Worm (Caenorhabditis elegans) whole organism, L1 larva: ENCODE data around the gene rpn-1.

ENCODE experiments used
- C04F5.9 ChIP-seq: sonication (generic microtip); optimal IDR thresholded peaks from 2 replicates; lab custom pipeline; 2016; ENCODE audit warnings: missing genetic modification characterization, missing compliant biosample characterization
- C34B4.2 ChIP-seq: sonication (generic microtip); optimal IDR thresholded peaks from 2 replicates; lab custom pipeline; 2017; ENCODE audit warnings: mild to moderate bottlenecking, missing genetic modification characterization, missing compliant biosample characterization
- F16B12.6 ChIP-seq: fragments of 150-350 bp; optimal IDR thresholded peaks from 2 replicates; lab custom pipeline; 2014; ENCODE audit warnings: missing biosample characterization, missing genetic modification characterization
- alr-1 ChIP-seq: fragments of 200-800 bp; sonication (Bioruptor generic); optimal IDR thresholded peaks from 2 replicates; lab custom pipeline; 2018; ENCODE audit warnings: borderline replicate concordance, mild to moderate bottlenecking, missing genetic modification characterization, missing compliant biosample characterization
- ama-1 ChIP-seq: fragments of 150-350 bp; optimal IDR thresholded peaks from 2 replicates; lab custom pipeline; 2014
- blmp-1 ChIP-seq: fragments of 150-350 bp; optimal IDR thresholded peaks from 2 replicates; lab custom pipeline; 2014; ENCODE audit warnings: missing biosample characterization, missing genetic modification characterization
- ceh-63 ChIP-seq: fragments of 200-800 bp; sonication (Bioruptor generic); optimal IDR thresholded peaks from 2 replicates; lab custom pipeline; 2018; ENCODE audit warnings: mild to moderate bottlenecking, missing genetic modification characterization, missing compliant biosample characterization
- ceh-88 ChIP-seq: fragments of 200-800 bp; sonication (Bioruptor generic); IDR thresholded peaks from 2 replicates; pipeline ENCODE4 v1.3.6; 2022; ENCODE audit warnings: missing genetic modification characterization, missing compliant biosample characterization
- efl-3 ChIP-seq: fragments of 200-800 bp; sonication (Bioruptor generic); optimal IDR thresholded peaks from 2 replicates; lab custom pipeline; 2018; ENCODE audit warnings: mild to moderate bottlenecking, missing genetic modification characterization, missing compliant biosample characterization
- fkh-10 ChIP-seq: sonication (generic microtip); optimal IDR thresholded peaks from 2 replicates; lab custom pipeline; 2017; ENCODE audit warnings: missing biosample characterization, missing genetic modification reagents, missing genetic modification characterization
- fkh-4 ChIP-seq: sonication (generic microtip); optimal IDR thresholded peaks from 2 replicates; lab custom pipeline; 2016; ENCODE audit warnings: missing compliant biosample characterization, missing genetic modification characterization, borderline replicate concordance
- fos-1 ChIP-seq: fragments of 150-350 bp; optimal IDR thresholded peaks from 2 replicates; lab custom pipeline; 2014; ENCODE audit warnings: missing biosample characterization, missing genetic modification characterization
- hlh-17 ChIP-seq: fragments of 200-800 bp; sonication (Bioruptor generic); optimal IDR thresholded peaks from 2 replicates; lab custom pipeline; 2018; ENCODE audit warnings: missing genetic modification characterization, mild to moderate bottlenecking, missing compliant biosample characterization, moderate library complexity, borderline replicate concordance
- hlh-4 ChIP-seq: sonication (generic microtip); optimal IDR thresholded peaks from 2 replicates; lab custom pipeline; 2016; ENCODE audit warnings: mild to moderate bottlenecking, missing genetic modification characterization, missing compliant biosample characterization
- hpl-2 ChIP-seq: fragments of 150-350 bp; optimal IDR thresholded peaks from 2 replicates; lab custom pipeline; 2014; ENCODE audit warnings: missing biosample characterization, missing genetic modification reagents, missing genetic modification characterization
- irx-1 ChIP-seq: sonication (generic microtip); optimal IDR thresholded peaks from 2 replicates; lab custom pipeline; 2016; ENCODE audit warnings: missing genetic modification characterization, missing compliant biosample characterization
- isw-1 ChIP-seq: fragments of 200-800 bp; sonication (Bioruptor generic); IDR thresholded peaks from 2 replicates; pipeline ENCODE4 v1.3.6; 2022; ENCODE audit warnings: missing genetic modification characterization, missing compliant biosample characterization
- lin-13 ChIP-seq: fragments of 150-350 bp; optimal IDR thresholded peaks from 2 replicates; lab custom pipeline; 2014; ENCODE audit warnings: missing biosample characterization, missing genetic modification reagents, missing genetic modification characterization
- lin-15B ChIP-seq: fragments of 150-350 bp; sonication (generic microtip); optimal IDR thresholded peaks from 3 replicates; lab custom pipeline; 2014; ENCODE audit warnings: missing biosample characterization, missing genetic modification characterization
- lin-35 ChIP-seq, 2 experiments: fragments of 150-350 bp; optimal IDR thresholded peaks; 2 replicates each; lab custom pipeline; 2014; ENCODE audit warnings: missing biosample characterization in 2 of 2, missing genetic modification characterization in 2 of 2, missing genetic modification reagents in 2 of 2
- lin-39 ChIP-seq: fragments of 150-350 bp; optimal IDR thresholded peaks from 2 replicates; lab custom pipeline; 2014; ENCODE audit warnings: missing biosample characterization, missing genetic modification reagents, missing genetic modification characterization
- mdl-1 ChIP-seq, 2 experiments: fragments of 150-350 bp; optimal IDR thresholded peaks; 2 replicates each; lab custom pipeline; 2014 to 2017; ENCODE audit warnings: missing biosample characterization in 2 of 2, missing genetic modification characterization in 2 of 2, inconsistent platforms in 1 of 2
- mep-1 ChIP-seq: fragments of 150-350 bp; optimal IDR thresholded peaks from 2 replicates; lab custom pipeline; 2014; ENCODE audit warnings: missing biosample characterization, missing genetic modification characterization
- nhr-12 ChIP-seq: sonication (generic microtip); optimal IDR thresholded peaks from 2 replicates; lab custom pipeline; 2017; ENCODE audit warnings: missing biosample characterization, missing genetic modification characterization
- nhr-19 ChIP-seq: fragments of 200-800 bp; sonication (Bioruptor generic); conservative IDR thresholded peaks from 2 replicates; pipeline ENCODE4 v1.3.6; 2022; ENCODE audit warnings: missing genetic modification characterization, missing compliant biosample characterization
- nhr-20 ChIP-seq: sonication (generic microtip); optimal IDR thresholded peaks from 2 replicates; lab custom pipeline; 2016; ENCODE audit warnings: mild to moderate bottlenecking, missing genetic modification characterization, missing compliant biosample characterization
- nhr-77 ChIP-seq: fragments of 150-350 bp; optimal IDR thresholded peaks from 2 replicates; lab custom pipeline; 2014; ENCODE audit warnings: missing biosample characterization, missing genetic modification characterization
- nhr-84 ChIP-seq: sonication (generic microtip); optimal IDR thresholded peaks from 2 replicates; lab custom pipeline; 2017; ENCODE audit warnings: missing biosample characterization, missing genetic modification characterization
- pax-3 ChIP-seq: fragments of 200-800 bp; sonication (Bioruptor generic); optimal IDR thresholded peaks from 2 replicates; lab custom pipeline; 2018; ENCODE audit warnings: mild to moderate bottlenecking, missing genetic modification characterization, moderate library complexity, missing compliant biosample characterization
- rnt-1 ChIP-seq: sonication (generic microtip); optimal IDR thresholded peaks from 2 replicates; lab custom pipeline; 2016; ENCODE audit warnings: mild to moderate bottlenecking, missing genetic modification characterization, moderate library complexity, missing compliant biosample characterization
- skn-1 ChIP-seq: fragments of 150-350 bp; optimal IDR thresholded peaks from 2 replicates; lab custom pipeline; 2014; ENCODE audit warnings: missing biosample characterization, missing genetic modification characterization
- snpc-4 ChIP-seq: fragments of 150-350 bp; optimal IDR thresholded peaks from 2 replicates; lab custom pipeline; 2014; ENCODE audit warnings: missing biosample characterization, missing genetic modification characterization
- snu-23 ChIP-seq: sonication (generic microtip); optimal IDR thresholded peaks from 2 replicates; lab custom pipeline; 2016; ENCODE audit warnings: missing genetic modification characterization, missing compliant biosample characterization
- sptf-1 ChIP-seq: fragments of 150-350 bp; optimal IDR thresholded peaks from 2 replicates; lab custom pipeline; 2014; ENCODE audit warnings: missing biosample characterization, missing genetic modification characterization
- sup-37 ChIP-seq: fragments of 200-800 bp; sonication (Bioruptor generic); optimal IDR thresholded peaks from 2 replicates; lab custom pipeline; 2018; ENCODE audit warnings: mild to moderate bottlenecking, missing genetic modification characterization, missing compliant biosample characterization
- tbx-2 ChIP-seq: sonication (generic microtip); optimal IDR thresholded peaks from 2 replicates; lab custom pipeline; 2016; ENCODE audit warnings: missing genetic modification characterization, missing compliant biosample characterization
- tlp-1 ChIP-seq: fragments of 150-350 bp; optimal IDR thresholded peaks from 2 replicates; lab custom pipeline; 2014; ENCODE audit warnings: missing biosample characterization, missing genetic modification characterization
- unc-62 ChIP-seq: fragments of 150-350 bp; optimal IDR thresholded peaks from 2 replicates; lab custom pipeline; 2014; ENCODE audit warnings: missing biosample characterization, missing genetic modification reagents, missing genetic modification characterization
- unc-86 ChIP-seq: sonication (generic microtip); optimal IDR thresholded peaks from 2 replicates; lab custom pipeline; 2016; ENCODE audit warnings: missing genetic modification characterization, missing compliant biosample characterization
- unc-98 ChIP-seq: fragments of 200-800 bp; sonication (Bioruptor generic); IDR thresholded peaks from 2 replicates; pipeline ENCODE4 v1.3.6; 2022; ENCODE audit warnings: missing genetic modification characterization, missing compliant biosample characterization
- vab-15 ChIP-seq: sonication (generic microtip); optimal IDR thresholded peaks from 2 replicates; lab custom pipeline; 2017; ENCODE audit warnings: missing genotype, mild to moderate bottlenecking, missing genetic modification characterization, missing compliant biosample characterization
- zag-1 ChIP-seq: fragments of 150-350 bp; optimal IDR thresholded peaks from 2 replicates; lab custom pipeline; 2014; ENCODE audit warnings: missing biosample characterization, missing genetic modification characterization
- ztf-11 ChIP-seq, 2 experiments: sonication (generic microtip); optimal IDR thresholded peaks; 2 replicates each; lab custom pipeline; 2016 to 2017; ENCODE audit warnings: missing genetic modification characterization in 2 of 2, missing biosample characterization in 1 of 2, missing compliant biosample characterization in 1 of 2
- ztf-4 ChIP-seq: fragments of 150-350 bp; optimal IDR thresholded peaks from 2 replicates; lab custom pipeline; 2014; ENCODE audit warnings: missing biosample characterization, missing genetic modification characterization

rpn-1 gene

DNA sequence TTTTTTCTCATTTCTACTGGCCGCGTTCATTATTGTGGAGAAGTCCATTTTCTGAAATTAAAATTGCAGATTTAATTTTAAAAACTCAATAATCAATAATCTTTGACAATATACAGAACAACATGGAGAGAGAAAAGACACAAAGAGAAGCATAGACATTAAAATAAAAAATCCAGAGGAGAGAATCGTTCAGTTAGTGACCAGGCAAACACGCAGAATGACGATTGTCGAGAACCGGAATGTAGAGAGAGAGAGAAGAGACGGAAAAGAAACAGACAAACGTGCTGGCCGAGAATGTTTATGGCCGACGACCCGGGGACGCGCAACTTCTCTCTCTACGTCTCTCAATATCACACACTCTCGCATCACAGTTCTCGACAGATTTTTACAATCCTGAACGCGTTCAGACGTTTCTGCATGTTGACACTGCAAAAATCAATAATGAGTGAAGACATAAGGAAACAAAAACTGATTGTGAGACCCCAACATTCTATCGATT is 22.1 kb downstream of the rpn-1 start, which contains the start of the genes T05A12.3 and T05A12.4 (continued):
- TF ChIP-seq tbx-2 (tag; lab: Kevin White, UChicago) (no peak), lin-39 (tag; lab: Kevin White, UChicago) (no peak), tlp-1 (tag; lab: Kevin White, UChicago) (no peak), snu-23 (GFP tag; lab: Kevin White, UChicago) (no peak), ceh-88 (GFP tag; lab: Robert Waterston, UW) (no peak), nhr-77 (tag; lab: Kevin White, UChicago) (no peak), isw-1 (GFP tag; lab: Robert Waterston, UW) (peak; percentile 13), unc-62 (GFP tag; lab: Kevin White, UChicago) (no peak), fkh-10 (GFP tag; lab: Kevin White, UChicago) (no peak), zag-1 (tag; lab: Kevin White, UChicago) (no peak), ceh-63 (GFP tag; lab: Kevin White, UChicago) (no peak), mep-1 (no peak), lin-15B (tag; lab: Kevin White, UChicago) (no peak), sup-37 (GFP tag; lab: Kevin White, UChicago) (no peak), unc-98 (GFP tag; lab: Robert Waterston, UW) (no peak), nhr-12 (tag; lab: Kevin White, UChicago) (no peak), nhr-84 (tag; lab: Kevin White, UChicago) (no peak), sptf-1 (tag; lab: Kevin White, UChicago) (no peak), mdl-1 (tag; optimal IDR thresholded peaks at IDR 0.05; lab: Kevin White, UChicago) (no peak), lin-35 (GFP tag; optimal IDR thresholded peaks at IDR 0.05; lab: Kevin White, UChicago) (peak in 1 of 2 experiments; percentile 41), ama-1 (no peak), efl-3 (GFP tag; lab: Kevin White, UChicago) (no peak), irx-1 (tag; lab: Kevin White, UChicago) (no peak), F16B12.6 (no peak), ztf-4 (tag; lab: Kevin White, UChicago) (no peak), hlh-4 (tag; lab: Kevin White, UChicago) (no peak), snpc-4 (tag; lab: Kevin White, UChicago) (no peak), fos-1 (tag; lab: Kevin White, UChicago) (no peak), nhr-19 (GFP tag; lab: Robert Waterston, UW) (no peak), skn-1 (peak; percentile 28), ztf-11 (tag; optimal IDR thresholded peaks at IDR 0.05; lab: Kevin White, UChicago) (no peak), C34B4.2 (tag; lab: Kevin White, UChicago) (no peak), rnt-1 (peak; percentile 76), vab-15 (tag; lab: Kevin White, UChicago) (no peak), unc-86 (tag; lab: Kevin White, UChicago) (no peak), hpl-2 (no peak), lin-13 (GFP tag; lab: Kevin White, UChicago) (no peak), nhr-20 (tag; lab: Kevin White, UChicago) (peak; percentile 15), hlh-17 (GFP tag; lab: Kevin White, UChicago) (no peak), blmp-1 (tag; lab: Kevin White, UChicago) (peak; percentile 34), fkh-4 (tag; lab: Kevin White, UChicago) (no peak), alr-1 (tag; lab: Kevin White, UChicago) (no peak), C04F5.9 (tag; lab: Kevin White, UChicago) (no peak), pax-3 (tag; lab: Kevin White, UChicago) (no peak)
